Worm (Caenorhabditis elegans): ENCODE results near the gene F43D2.7.

DNA sequence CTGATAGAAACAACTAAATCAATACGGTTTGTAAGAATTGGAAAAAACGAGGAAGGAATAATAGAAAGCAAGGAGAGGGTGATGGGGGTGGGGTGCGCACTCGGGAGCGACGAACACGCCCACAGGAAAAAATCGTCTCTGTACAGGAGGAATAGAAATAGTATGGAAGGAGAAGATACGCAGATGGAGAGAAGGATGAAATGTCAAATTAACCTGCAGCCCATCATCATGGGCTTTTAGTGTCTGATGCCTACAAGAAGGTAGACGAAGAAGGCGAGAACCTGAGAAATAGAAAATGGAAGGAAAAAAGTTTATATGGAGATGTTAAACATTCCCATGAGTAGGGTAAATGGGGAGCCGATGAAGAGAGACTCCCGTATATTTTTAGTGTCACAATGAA, 4.9 kb downstream of the F43D2.7 start, which contains the start of gene F43D2.6:
- no peak for TF ChIP-seq W03F9.2 (tag; optimal IDR thresholded peaks at IDR 0.05)
- TF ChIP-seq him-1 (tag; optimal IDR thresholded peaks at IDR 0.05), result no peak

Measured in whole organism, L4/young adult.